Fruit fly (Drosophila melanogaster) whole organism, adult: ENCODE data around the gene CG10802.

Experiments used
- CG11617 ChIP-seq: fragments of 200-800 bp; sonication (Bioruptor generic); optimal IDR thresholded peaks from 2 replicates; lab custom pipeline; 2017; ENCODE audit warnings: mild to moderate bottlenecking, missing biosample characterization, missing genetic modification reagents, missing genetic modification characterization
- CG12768 ChIP-seq: fragments of 200-800 bp; sonication (Bioruptor generic); optimal IDR thresholded peaks from 2 replicates; lab custom pipeline; 2017; ENCODE audit warnings: missing biosample characterization, missing genetic modification characterization, mild to moderate bottlenecking, moderate library complexity, missing genetic modification reagents
- CG14711 ChIP-seq: fragments of 200-800 bp; sonication (Bioruptor generic); optimal IDR thresholded peaks from 2 replicates; lab custom pipeline; 2018; ENCODE audit warnings: missing biosample characterization, mild to moderate bottlenecking, missing genetic modification characterization, moderate library complexity
- CG1620 ChIP-seq: fragments of 200-800 bp; sonication (Bioruptor generic); optimal IDR thresholded peaks from 2 replicates; lab custom pipeline; 2016; ENCODE audit warnings: missing biosample characterization, missing genetic modification characterization
- CG33017 ChIP-seq: fragments of 200-800 bp; sonication (Bioruptor generic); optimal IDR thresholded peaks from 2 replicates; lab custom pipeline; 2018; ENCODE audit warnings: missing biosample characterization, mild to moderate bottlenecking, missing genetic modification characterization, moderate library complexity
- CG5204 ChIP-seq: fragments of 200-800 bp; sonication (Bioruptor generic); optimal IDR thresholded peaks from 2 replicates; lab custom pipeline; 2016; ENCODE audit warnings: missing biosample characterization, missing genetic modification characterization
- CG7045 ChIP-seq: fragments of 200-800 bp; sonication (Bioruptor generic); optimal IDR thresholded peaks from 2 replicates; lab custom pipeline; 2017; ENCODE audit warnings: missing biosample characterization, mild to moderate bottlenecking, missing genetic modification characterization
- CG7101 ChIP-seq: fragments of 200-800 bp; sonication (Bioruptor generic); optimal IDR thresholded peaks from 2 replicates; lab custom pipeline; 2018; ENCODE audit warnings: missing biosample characterization, mild to moderate bottlenecking, missing genetic modification characterization, moderate library complexity
- Clk ChIP-seq: fragments of 200-800 bp; sonication (Bioruptor generic); optimal IDR thresholded peaks from 2 replicates; lab custom pipeline; 2017; ENCODE audit warnings: missing biosample characterization, missing genetic modification characterization
- Crg-1 ChIP-seq: fragments of 200-800 bp; sonication (Bioruptor generic); optimal IDR thresholded peaks from 2 replicates; lab custom pipeline; 2016; ENCODE audit warnings: missing biosample characterization, missing genetic modification characterization
- Hr96 ChIP-seq: fragments of 200-800 bp; sonication (Bioruptor generic); optimal IDR thresholded peaks from 2 replicates; lab custom pipeline; 2016; ENCODE audit warnings: missing biosample characterization, missing genetic modification characterization
- Mnt ChIP-seq: fragments of 200-800 bp; sonication (Bioruptor generic); optimal IDR thresholded peaks from 2 replicates; lab custom pipeline; 2016; ENCODE audit warnings: missing biosample characterization, mild to moderate bottlenecking, missing genetic modification characterization
- bab1 ChIP-seq: fragments of 200-800 bp; sonication (Bioruptor generic); optimal IDR thresholded peaks from 3 replicates; lab custom pipeline; 2019; ENCODE audit warnings: missing biosample characterization, mild to moderate bottlenecking, missing genetic modification characterization, moderate library complexity
- cic ChIP-seq: fragments of 200-800 bp; sonication (Bioruptor generic); optimal IDR thresholded peaks from 2 replicates; lab custom pipeline; 2017; ENCODE audit warnings: missing biosample characterization, mild to moderate bottlenecking, missing genetic modification characterization, moderate library complexity
- cnc ChIP-seq, 2 experiments: fragments of >200 bp; optimal IDR thresholded peaks; 2 replicates each; lab custom pipeline; 2017
- kay ChIP-seq: fragments of 200-800 bp; sonication (Bioruptor generic); peaks from one replicate; lab custom pipeline; 2016; ENCODE audit warnings: missing biosample characterization, missing genetic modification characterization, borderline replicate concordance
- ovo ChIP-seq: fragments of 200-800 bp; sonication (Bioruptor generic); optimal IDR thresholded peaks from 2 replicates; lab custom pipeline; 2016; ENCODE audit warnings: missing biosample characterization, missing genetic modification characterization
- pad ChIP-seq: fragments of 200-800 bp; sonication (Bioruptor generic); optimal IDR thresholded peaks from 3 replicates; lab custom pipeline; 2017; ENCODE audit warnings: missing biosample characterization, missing genetic modification characterization, mild to moderate bottlenecking, moderate library complexity, missing genetic modification reagents
- tj ChIP-seq: fragments of 200-800 bp; sonication (Bioruptor generic); optimal IDR thresholded peaks from 3 replicates; lab custom pipeline; 2017; ENCODE audit warnings: missing biosample characterization, mild to moderate bottlenecking, missing genetic modification characterization, moderate library complexity
- toe ChIP-seq: fragments of 200-800 bp; sonication (Bioruptor generic); optimal IDR thresholded peaks from 2 replicates; lab custom pipeline; 2016; ENCODE audit warnings: missing biosample characterization, missing genetic modification characterization

The CG10802 gene

DNA sequence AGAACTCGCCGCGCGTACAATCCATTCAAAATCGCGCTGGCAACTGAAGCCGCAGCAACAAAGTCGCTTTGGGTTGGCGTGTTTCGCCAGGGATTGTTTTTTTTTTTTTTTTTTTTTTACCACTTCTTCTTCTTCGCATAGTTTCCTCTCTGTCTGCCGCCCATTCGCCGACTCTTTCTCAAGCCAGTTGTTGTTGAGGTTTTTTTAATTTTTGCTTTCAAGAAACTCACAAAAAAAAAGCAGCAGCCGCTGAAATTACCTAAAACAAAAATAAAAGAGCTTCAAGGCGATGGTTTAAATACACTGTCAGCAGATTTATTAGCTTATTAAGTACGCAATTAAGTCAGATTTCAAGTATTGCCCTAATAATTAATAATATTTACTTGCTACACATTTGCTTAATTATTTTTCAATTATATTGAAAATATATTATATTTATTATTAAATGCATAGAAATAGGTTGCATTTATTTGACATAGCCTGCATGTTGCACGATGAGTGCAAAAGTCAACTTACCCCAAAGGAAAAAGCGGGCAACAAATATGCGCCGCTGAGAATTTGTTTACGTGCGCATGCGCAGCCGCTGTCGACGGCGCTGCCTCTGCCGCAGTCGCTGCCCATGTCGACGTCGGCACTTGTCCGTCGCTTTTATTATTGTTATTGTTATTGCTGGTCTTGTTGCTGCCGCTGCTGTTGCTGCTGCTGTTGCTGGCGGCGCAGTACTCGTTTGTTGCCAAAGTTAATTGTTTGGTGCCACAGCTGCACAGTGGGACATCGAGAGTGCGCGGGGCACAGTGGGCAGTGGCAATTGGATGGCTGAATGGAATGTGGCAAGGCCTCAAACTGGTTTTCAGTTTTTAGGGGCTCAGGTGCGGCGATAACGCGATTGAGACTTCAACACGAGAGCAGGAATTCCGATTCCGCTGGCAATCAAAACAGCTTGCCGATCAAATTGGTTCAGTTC lies 8.0 kb upstream of the CG10802 start, which contains the start of gene CG12206:
TSS of gene CG12206 (minus strand) at position 49 of the 964 bp plus-strand sequence.
- TF ChIP-seq CG12768 (GFP tag; lab: Kevin White, UChicago): no peak
- peak; percentile 13 for TF ChIP-seq CG11617 (GFP tag; lab: Kevin White, UChicago)
- TF ChIP-seq tj (GFP tag; lab: Kevin White, UChicago): peak; percentile 90

DNA sequence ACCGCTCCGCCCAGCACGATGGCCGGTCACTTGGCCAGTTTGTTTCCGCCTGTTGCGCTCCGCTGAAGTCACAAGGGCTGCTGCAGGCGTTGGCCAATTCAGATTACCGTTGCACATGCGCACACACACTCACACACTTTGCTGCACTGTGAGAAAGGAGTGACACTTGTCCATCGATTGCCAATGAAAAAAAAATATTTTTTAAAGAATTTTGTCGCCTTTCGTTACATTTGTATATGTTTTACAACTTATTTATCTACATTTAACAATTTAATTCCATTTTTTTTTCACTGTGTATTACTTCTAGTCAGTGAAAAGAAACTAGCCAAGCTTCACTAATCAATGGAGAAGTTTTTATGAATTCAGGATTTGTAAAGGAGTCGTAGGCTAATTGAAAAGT lies 6.8 kb upstream of the CG10802 start:
- TF ChIP-seq CG7045 (GFP tag; lab: Kevin White, UChicago) (no peak), CG33017 (no peak), kay (no peak), toe (GFP tag; lab: Kevin White, UChicago) (no peak), CG1620 (no peak), Mnt (GFP tag; lab: Kevin White, UChicago) (no peak), CG7101 (tag; lab: Kevin White, UChicago) (no peak), Crg-1 (GFP tag; lab: Kevin White, UChicago) (no peak), CG12768 (GFP tag; lab: Kevin White, UChicago) (no peak), CG11617 (GFP tag; lab: Kevin White, UChicago) (no peak), CG14711 (tag; lab: Kevin White, UChicago) (no peak), bab1 (GFP tag; lab: Kevin White, UChicago) (no peak), cnc (optimal IDR thresholded peaks at IDR 0.05; lab: Kevin White, UChicago) (no peak), Clk (GFP tag; lab: Kevin White, UChicago) (no peak), ovo (no peak), cic (GFP tag; lab: Kevin White, UChicago) (no peak), CG5204 (GFP tag; lab: Kevin White, UChicago) (no peak)

- peak; percentile 31 for TF ChIP-seq CG14711 (tag; lab: Kevin White, UChicago)
- peak; percentile 16 for TF ChIP-seq Mnt (GFP tag; lab: Kevin White, UChicago)
- TF ChIP-seq CG33017: peak; percentile 56
- TF ChIP-seq cnc (optimal IDR thresholded peaks at IDR 0.05; lab: Kevin White, UChicago): no peak
- TF ChIP-seq bab1 (GFP tag; lab: Kevin White, UChicago): peak; percentile 37
- TF ChIP-seq CG7101 (tag; lab: Kevin White, UChicago): peak; percentile 37
- no peak for TF ChIP-seq CG7045 (GFP tag; lab: Kevin White, UChicago)
- peak; percentile 40 for TF ChIP-seq tj (GFP tag; lab: Kevin White, UChicago)
- TF ChIP-seq Crg-1 (GFP tag; lab: Kevin White, UChicago): peak; percentile 9
- no peak for TF ChIP-seq CG5204 (GFP tag; lab: Kevin White, UChicago)
- TF ChIP-seq toe (GFP tag; lab: Kevin White, UChicago): peak; percentile 19
- peak; percentile 8 for TF ChIP-seq CG12768 (GFP tag; lab: Kevin White, UChicago)
- no peak for TF ChIP-seq Clk (GFP tag; lab: Kevin White, UChicago)
- TF ChIP-seq CG1620: no peak
- peak; percentile 72 for TF ChIP-seq ovo
- peak; percentile 40 for TF ChIP-seq Hr96 (GFP tag; lab: Kevin White, UChicago)
- peak; percentile 67 for TF ChIP-seq cic (GFP tag; lab: Kevin White, UChicago)
- no peak for TF ChIP-seq kay
- peak; percentile 22 for TF ChIP-seq CG11617 (GFP tag; lab: Kevin White, UChicago)
- TF ChIP-seq pad (GFP tag; lab: Kevin White, UChicago): peak; percentile 76
Observed at dm6 chrX:3481034-3481433, 1.7 kb upstream of the CG10802 start.

DNA sequence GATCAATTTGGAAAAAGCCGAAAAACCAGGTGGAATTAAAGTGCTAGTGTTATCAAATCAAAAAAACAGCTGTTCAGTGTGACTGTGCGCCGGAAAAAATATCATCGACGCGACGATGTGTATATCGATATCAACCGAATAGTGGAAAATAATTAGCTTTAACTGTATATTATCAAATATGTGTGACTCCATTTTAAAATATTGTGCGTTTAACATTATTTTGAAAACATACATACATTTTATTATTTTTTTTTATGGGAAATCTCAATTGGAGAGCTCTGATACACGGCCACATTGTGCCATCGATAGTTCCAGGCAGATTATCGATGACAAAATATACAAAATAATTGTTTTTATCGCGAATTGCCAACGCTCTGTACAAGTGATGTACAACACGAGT lies 2.5 kb downstream of the CG10802 start, which contains the start of the genes CG14270 and CG10803:
TSS of gene CG14270 (minus strand) at position 75 of the 400 bp plus-strand sequence.
TSS of gene CG10803 (plus strand) at position 347 of the 400 bp plus-strand sequence.
- TF ChIP-seq CG12768 (GFP tag; lab: Kevin White, UChicago) (no peak), CG7045 (GFP tag; lab: Kevin White, UChicago) (no peak), CG33017 (no peak), bab1 (GFP tag; lab: Kevin White, UChicago) (peak; percentile 43), Mnt (GFP tag; lab: Kevin White, UChicago) (peak; percentile 63), CG14711 (tag; lab: Kevin White, UChicago) (peak; percentile 2), Clk (GFP tag; lab: Kevin White, UChicago) (no peak), cic (GFP tag; lab: Kevin White, UChicago) (no peak), CG7101 (tag; lab: Kevin White, UChicago) (no peak), kay (no peak), Hr96 (GFP tag; lab: Kevin White, UChicago) (no peak), CG11617 (GFP tag; lab: Kevin White, UChicago) (no peak), tj (GFP tag; lab: Kevin White, UChicago) (peak; percentile 47), CG1620 (no peak), Crg-1 (GFP tag; lab: Kevin White, UChicago) (no peak), toe (GFP tag; lab: Kevin White, UChicago) (peak; percentile 22), CG5204 (GFP tag; lab: Kevin White, UChicago) (peak; percentile 8)

- no peak for TF ChIP-seq CG11617 (GFP tag; lab: Kevin White, UChicago)
- TF ChIP-seq tj (GFP tag; lab: Kevin White, UChicago): no peak
- TF ChIP-seq toe (GFP tag; lab: Kevin White, UChicago): no peak
- TF ChIP-seq ovo: no peak
- TF ChIP-seq Hr96 (GFP tag; lab: Kevin White, UChicago): no peak
- no peak for TF ChIP-seq CG14711 (tag; lab: Kevin White, UChicago)
- TF ChIP-seq Crg-1 (GFP tag; lab: Kevin White, UChicago): no peak
- TF ChIP-seq CG12768 (GFP tag; lab: Kevin White, UChicago): no peak
- TF ChIP-seq cic (GFP tag; lab: Kevin White, UChicago): no peak
- no peak for TF ChIP-seq cnc (optimal IDR thresholded peaks at IDR 0.05; lab: Kevin White, UChicago)
Observed at dm6 chrX:3485871-3486270, 3.1 kb downstream of the CG10802 start.
